Fruit fly (Drosophila melanogaster): ENCODE data around the gene CG11594.

Gene CG11594

DNA sequence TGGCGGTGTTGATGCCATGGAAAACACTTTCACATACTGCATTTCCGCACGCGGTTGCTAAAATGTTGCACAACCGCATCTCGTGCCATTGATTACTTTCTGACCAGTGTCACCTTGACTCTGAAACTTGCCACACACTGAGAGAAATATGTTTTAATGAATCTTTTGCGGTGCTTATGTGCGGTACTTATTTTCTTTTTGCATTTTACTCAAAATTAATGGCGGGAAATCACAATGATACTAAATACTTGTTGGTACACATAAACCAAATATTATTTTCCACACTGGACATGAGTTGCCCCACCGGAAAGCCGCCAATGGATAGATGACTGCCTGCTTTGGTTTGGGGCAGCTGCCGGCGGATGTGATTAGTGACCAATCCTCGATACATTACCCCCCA, 31.0 kb upstream of the CG11594 start:
- TF ChIP-seq PHDP (tag; optimal IDR thresholded peaks at IDR 0.05): no peak
- no peak for TF ChIP-seq Hsf (GFP tag; optimal IDR thresholded peaks at IDR 0.05)
- no peak for TF ChIP-seq pzg (GFP tag; optimal IDR thresholded peaks at IDR 0.05)

DNA sequence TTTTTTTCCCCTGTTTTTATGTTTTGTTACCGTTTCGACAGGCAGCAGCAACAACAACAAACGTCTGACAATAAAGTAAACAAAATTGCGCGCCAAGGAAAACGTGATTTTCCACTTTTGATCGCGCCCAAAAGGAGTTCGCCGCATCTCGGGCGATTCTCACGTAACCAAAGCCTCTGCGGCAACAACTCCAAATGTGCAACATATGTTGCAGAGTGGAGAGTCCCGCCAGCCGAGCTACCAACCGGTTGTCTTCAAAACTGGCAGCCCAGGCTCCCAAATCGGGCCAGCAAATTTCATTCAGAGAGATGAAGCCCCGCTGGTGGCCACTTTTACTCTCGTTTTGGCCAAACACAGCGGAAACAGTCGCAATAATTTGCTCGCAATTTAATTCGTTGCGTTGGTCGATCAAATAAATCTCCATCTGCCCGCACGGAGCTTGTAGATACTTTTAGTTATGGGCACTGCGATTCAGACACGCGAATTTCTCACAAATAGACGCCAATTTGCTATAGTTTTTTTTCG, 29.7 kb upstream of the CG11594 start:
- TF ChIP-seq al (GFP tag; IDR thresholded peaks at IDR 0.05): no peak
- TF ChIP-seq E2f2 (GFP tag; IDR thresholded peaks at IDR 0.05): no peak

DNA sequence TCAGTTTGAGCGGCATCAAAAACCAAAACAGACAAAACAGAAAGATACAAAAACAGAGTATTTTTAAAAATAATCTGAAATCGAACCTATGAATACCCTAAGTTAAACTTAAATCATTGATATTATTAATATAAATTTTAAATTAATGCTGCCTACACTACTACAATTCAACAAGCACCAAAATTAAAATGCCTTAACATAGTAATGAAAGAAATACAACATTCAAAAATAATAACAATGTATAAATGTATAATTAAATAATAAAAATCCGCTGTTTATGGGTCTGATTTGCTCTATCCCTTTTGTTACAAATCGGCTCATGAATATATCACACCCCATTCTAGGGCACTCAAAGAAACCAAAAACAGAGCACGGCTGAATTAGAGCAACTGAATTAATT, 23.3 kb upstream of the CG11594 start:
- TF ChIP-seq MESR4 (GFP tag; optimal IDR thresholded peaks at IDR 0.05) (no peak), CG4707 (GFP tag; optimal IDR thresholded peaks at IDR 0.05) (no peak), Taf1 (GFP tag; IDR thresholded peaks at IDR 0.05) (no peak), kay (GFP tag; optimal IDR thresholded peaks at IDR 0.05) (no peak), CG30431 (GFP tag; optimal IDR thresholded peaks at IDR 0.05) (no peak), unpg (GFP tag; optimal IDR thresholded peaks at IDR 0.05) (peak; percentile 7), Med (GFP tag) (peak; percentile 38), CG11456 (GFP tag; IDR thresholded peaks at IDR 0.05) (no peak), vfl (GFP tag; optimal IDR thresholded peaks at IDR 0.05) (no peak), salm (tag; optimal IDR thresholded peaks at IDR 0.05) (no peak), stwl (tag; optimal IDR thresholded peaks at IDR 0.05) (no peak), sisA (GFP tag; IDR thresholded peaks at IDR 0.05) (no peak), CG8359 (GFP tag; optimal IDR thresholded peaks at IDR 0.05; ENCODE audit: borderline replicate concordance) (no peak), CoRest (tag; optimal IDR thresholded peaks at IDR 0.05) (peak; percentile 18), knrl (GFP tag; IDR thresholded peaks at IDR 0.05; ENCODE audit: partially characterized antibody) (no peak), zfh1 (GFP tag; IDR thresholded peaks at IDR 0.05) (no peak), Sry-δ (GFP tag; optimal IDR thresholded peaks at IDR 0.05) (no peak), CG12219 (GFP tag; optimal IDR thresholded peaks at IDR 0.05) (no peak), Hr51 (GFP tag; optimal IDR thresholded peaks at IDR 0.05) (peak in 1 of 2 experiments; percentile 48), HmgZ (tag; optimal IDR thresholded peaks at IDR 0.05) (no peak), Six4 (GFP tag; optimal IDR thresholded peaks at IDR 0.05) (no peak), Side (GFP tag; optimal IDR thresholded peaks at IDR 0.05) (no peak), Ravus (GFP tag; IDR thresholded peaks at IDR 0.05) (no peak), kah (GFP tag; optimal IDR thresholded peaks at IDR 0.05) (no peak), Ets65A (GFP tag) (no peak), CG10959 (GFP tag; IDR thresholded peaks at IDR 0.05) (no peak), lola (GFP tag; optimal IDR thresholded peaks at IDR 0.05) (no peak), Ptx1 (GFP tag; IDR thresholded peaks at IDR 0.05) (no peak), CG31441 (GFP tag; IDR thresholded peaks at IDR 0.05) (peak; percentile 42; the same call in 1 of the 2 replicates), Hr78 (GFP tag; optimal IDR thresholded peaks at IDR 0.05) (no peak), CG18619 (GFP tag; optimal IDR thresholded peaks at IDR 0.05) (no peak), ken (GFP tag; IDR thresholded peaks at IDR 0.05) (no peak), CG13624 (GFP tag; optimal IDR thresholded peaks at IDR 0.05) (no peak), CG2202 (tag; optimal IDR thresholded peaks at IDR 0.05) (no peak), PHDP (tag; optimal IDR thresholded peaks at IDR 0.05) (no peak), ATbp (GFP tag; optimal IDR thresholded peaks at IDR 0.05) (no peak), p53 (GFP tag; optimal IDR thresholded peaks at IDR 0.05) (no peak), HHEX (GFP tag; optimal IDR thresholded peaks at IDR 0.05) (no peak), CG11696 (GFP tag; IDR thresholded peaks at IDR 0.05) (no peak), row (GFP tag; IDR thresholded peaks at IDR 0.05) (peak; percentile 65), CG4328 (GFP tag; optimal IDR thresholded peaks at IDR 0.05) (no peak), scrt (GFP tag; optimal IDR thresholded peaks at IDR 0.05) (no peak), Rfx (GFP tag; IDR thresholded peaks at IDR 0.05) (0 out of 2 replicates have a peak, but pooled peaks have one; percentile 13)

All from whole organism, embryonic.